Worm (Caenorhabditis elegans) whole organism, L2 larva: ENCODE measurements around the gene rab-3.

Source experiments
- C34F6.9 ChIP-seq: fragments of 150-350 bp; optimal IDR thresholded peaks from 2 replicates; lab custom pipeline; 2014; ENCODE audit warnings: missing biosample characterization, missing genetic modification characterization
- F13H6.1 ChIP-seq: sonication (generic microtip); optimal IDR thresholded peaks from 2 replicates; lab custom pipeline; 2016; ENCODE audit warnings: missing genetic modification characterization, missing compliant biosample characterization
- ZK546.5 ChIP-seq: sonication (generic microtip); optimal IDR thresholded peaks from 2 replicates; lab custom pipeline; 2017; ENCODE audit warnings: missing biosample characterization, missing genetic modification characterization
- aly-2 ChIP-seq: fragments of 150-350 bp; optimal IDR thresholded peaks from 2 replicates; lab custom pipeline; 2014; ENCODE audit warnings: missing biosample characterization, missing genetic modification characterization
- ama-1 ChIP-seq: fragments of 150-350 bp; optimal IDR thresholded peaks from 2 replicates; lab custom pipeline; 2018; ENCODE audit warnings: inconsistent platforms
- blmp-1 ChIP-seq: sonication (generic microtip); optimal IDR thresholded peaks from 2 replicates; lab custom pipeline; 2017; ENCODE audit warnings: missing genetic modification characterization, mild to moderate bottlenecking, missing compliant biosample characterization, antibody characterized with exemption, moderate library complexity; ENCODE audit not compliant: insufficient read depth
- ceh-16 ChIP-seq: fragments of 150-350 bp; optimal IDR thresholded peaks from 2 replicates; lab custom pipeline; 2014; ENCODE audit warnings: missing biosample characterization, missing genetic modification characterization
- ceh-82 ChIP-seq: fragments of 150-350 bp; optimal IDR thresholded peaks from 2 replicates; lab custom pipeline; 2014; ENCODE audit warnings: missing biosample characterization, missing genetic modification characterization
- crh-2 ChIP-seq: sonication (generic microtip); optimal IDR thresholded peaks from 2 replicates; lab custom pipeline; 2017; ENCODE audit warnings: missing biosample characterization, missing genetic modification characterization
- elt-1 ChIP-seq: fragments of 150-350 bp; optimal IDR thresholded peaks from 2 replicates; lab custom pipeline; 2014; ENCODE audit warnings: missing biosample characterization, missing genetic modification characterization
- elt-3 ChIP-seq: sonication (generic microtip); optimal IDR thresholded peaks from 2 replicates; lab custom pipeline; 2017; ENCODE audit warnings: missing biosample characterization, missing genetic modification characterization
- fos-1 ChIP-seq: fragments of 150-350 bp; optimal IDR thresholded peaks from 2 replicates; lab custom pipeline; 2014; ENCODE audit warnings: missing biosample characterization, missing genetic modification characterization
- gmeb-1 ChIP-seq: fragments of 150-350 bp; optimal IDR thresholded peaks from 2 replicates; lab custom pipeline; 2014; ENCODE audit warnings: missing biosample characterization, missing genetic modification characterization
- lin-11 ChIP-seq: fragments of 150-350 bp; sonication (generic microtip); optimal IDR thresholded peaks from 2 replicates; lab custom pipeline; 2014; ENCODE audit warnings: missing biosample characterization, missing genetic modification characterization, inconsistent platforms, mixed read lengths
- lin-39 ChIP-seq: fragments of 150-350 bp; optimal IDR thresholded peaks from 2 replicates; lab custom pipeline; 2014; ENCODE audit warnings: missing biosample characterization, missing genetic modification reagents, missing genetic modification characterization
- lsy-2 ChIP-seq, 2 experiments: fragments of 150-350 bp in 1 of 2; sonication (generic microtip) in 1 of 2; optimal IDR thresholded peaks; 2 replicates each; lab custom pipeline; 2014 to 2017; ENCODE audit warnings: missing biosample characterization in 2 of 2, missing genetic modification characterization in 2 of 2
- mab-5 ChIP-seq: fragments of 150-350 bp; optimal IDR thresholded peaks from 2 replicates; lab custom pipeline; 2014; ENCODE audit warnings: missing biosample characterization, missing genetic modification characterization
- mdl-1 ChIP-seq, 2 experiments: fragments of 150-350 bp in 1 of 2; sonication (generic microtip) in 1 of 2; optimal IDR thresholded peaks; 2 replicates each; lab custom pipeline; 2017; ENCODE audit warnings: missing biosample characterization in 2 of 2, missing genetic modification characterization in 2 of 2
- nhr-10 ChIP-seq: sonication (generic microtip); optimal IDR thresholded peaks from 2 replicates; lab custom pipeline; 2017; ENCODE audit warnings: missing biosample characterization, missing genetic modification characterization
- nhr-11 ChIP-seq: fragments of 150-350 bp; optimal IDR thresholded peaks from 2 replicates; lab custom pipeline; 2014; ENCODE audit warnings: missing biosample characterization, missing genetic modification characterization
- nhr-12 ChIP-seq: fragments of 150-350 bp; optimal IDR thresholded peaks from 2 replicates; lab custom pipeline; 2014; ENCODE audit warnings: missing biosample characterization, missing genetic modification characterization
- nhr-21 ChIP-seq: fragments of 150-350 bp; optimal IDR thresholded peaks from 2 replicates; lab custom pipeline; 2014; ENCODE audit warnings: missing biosample characterization, missing genetic modification characterization
- nhr-23 ChIP-seq: fragments of 150-350 bp; optimal IDR thresholded peaks from 2 replicates; lab custom pipeline; 2014; ENCODE audit warnings: missing biosample characterization, missing genetic modification reagents, missing genetic modification characterization
- nhr-25 ChIP-seq: fragments of 150-350 bp; sonication (generic microtip); optimal IDR thresholded peaks from 3 replicates; lab custom pipeline; 2014; ENCODE audit warnings: missing biosample characterization, missing genetic modification characterization
- nhr-6 ChIP-seq: fragments of 150-350 bp; optimal IDR thresholded peaks from 2 replicates; lab custom pipeline; 2014; ENCODE audit warnings: missing biosample characterization, missing genetic modification characterization
- nhr-77 ChIP-seq: fragments of 150-350 bp; optimal IDR thresholded peaks from 2 replicates; lab custom pipeline; 2014; ENCODE audit warnings: missing biosample characterization, missing genetic modification characterization
- peb-1 ChIP-seq: fragments of 150-350 bp; optimal IDR thresholded peaks from 2 replicates; lab custom pipeline; 2014; ENCODE audit warnings: missing biosample characterization, missing genetic modification characterization
- skn-1 ChIP-seq: sonication (generic microtip); optimal IDR thresholded peaks from 2 replicates; lab custom pipeline; 2017; ENCODE audit warnings: missing biosample characterization, missing genetic modification characterization
- sma-9 ChIP-seq, 2 experiments: fragments of 150-350 bp in 1 of 2; sonication (generic microtip) in 1 of 2; optimal IDR thresholded peaks; 2 replicates each; lab custom pipeline; 2014 to 2016; ENCODE audit warnings: missing genetic modification characterization in 2 of 2, mild to moderate bottlenecking in 1 of 2, missing biosample characterization in 1 of 2, missing compliant biosample characterization in 1 of 2, missing genetic modification reagents in 1 of 2, moderate library complexity in 1 of 2
- snpc-4 ChIP-seq: fragments of 150-350 bp; optimal IDR thresholded peaks from 2 replicates; lab custom pipeline; 2014; ENCODE audit warnings: missing biosample characterization, missing genetic modification characterization
- unc-55 ChIP-seq: fragments of 150-350 bp; sonication (generic microtip); optimal IDR thresholded peaks from 3 replicates; lab custom pipeline; 2014; ENCODE audit warnings: missing biosample characterization, missing genetic modification reagents, missing genetic modification characterization
- zag-1 ChIP-seq: fragments of 150-350 bp; optimal IDR thresholded peaks from 2 replicates; lab custom pipeline; 2014; ENCODE audit warnings: missing biosample characterization, missing genetic modification characterization
- ztf-1 ChIP-seq: fragments of 200-800 bp; sonication (Bioruptor generic); conservative IDR thresholded peaks from 2 replicates; pipeline ENCODE4 v1.3.6; 2022; ENCODE audit warnings: missing genetic modification characterization, missing compliant biosample characterization
- ztf-4 ChIP-seq: fragments of 150-350 bp; optimal IDR thresholded peaks from 2 replicates; lab custom pipeline; 2014; ENCODE audit warnings: missing biosample characterization, missing genetic modification characterization

Gene rab-3

ce11 chrII:5748395-5748794, 20.7 kb upstream of the rab-3 start:
- no peak for TF ChIP-seq lsy-2 (tag; optimal IDR thresholded peaks at IDR 0.05; lab: Kevin White, UChicago)
- peak; percentile 45 for TF ChIP-seq sma-9 (GFP tag; optimal IDR thresholded peaks at IDR 0.05; lab: Kevin White, UChicago)
- TF ChIP-seq sma-9 (tag; optimal IDR thresholded peaks at IDR 0.05; lab: Kevin White, UChicago): no peak
- no peak for TF ChIP-seq unc-55
- no peak for TF ChIP-seq nhr-11 (tag; lab: Kevin White, UChicago)
- TF ChIP-seq ama-1 (lab: Kevin White, UChicago): no peak
- TF ChIP-seq nhr-10 (tag; lab: Kevin White, UChicago): no peak
- no peak for TF ChIP-seq lin-39 (tag; lab: Kevin White, UChicago)
- no peak for TF ChIP-seq nhr-77 (tag; lab: Kevin White, UChicago)
- no peak for TF ChIP-seq nhr-6 (tag; lab: Kevin White, UChicago)
- TF ChIP-seq ceh-16 (tag; lab: Kevin White, UChicago): no peak
- no peak for TF ChIP-seq nhr-23
- TF ChIP-seq elt-3 (tag; lab: Kevin White, UChicago): no peak
- TF ChIP-seq ceh-82 (tag; lab: Kevin White, UChicago): no peak
- peak; percentile 28 for TF ChIP-seq F13H6.1 (tag; lab: Kevin White, UChicago)
- TF ChIP-seq lin-11 (tag; lab: Kevin White, UChicago): no peak
- peak; percentile 67 for TF ChIP-seq crh-2 (tag; lab: Kevin White, UChicago)
- TF ChIP-seq ztf-4: no peak
- no peak for TF ChIP-seq snpc-4 (tag; lab: Kevin White, UChicago)
- TF ChIP-seq gmeb-1 (tag; lab: Kevin White, UChicago): peak; percentile 13
- TF ChIP-seq mab-5 (tag; lab: Kevin White, UChicago): no peak
- no peak for TF ChIP-seq aly-2 (tag; lab: Kevin White, UChicago)
- no peak for TF ChIP-seq blmp-1 (tag; lab: Kevin White, UChicago)
- no peak for TF ChIP-seq ztf-1 (GFP tag; lab: Robert Waterston, UW)
- no peak for TF ChIP-seq elt-1 (tag; lab: Kevin White, UChicago)
- TF ChIP-seq skn-1 (tag; lab: Kevin White, UChicago): no peak
- no peak for TF ChIP-seq zag-1
- TF ChIP-seq mdl-1 (tag; optimal IDR thresholded peaks at IDR 0.05; lab: Kevin White, UChicago): no peak
- TF ChIP-seq nhr-25 (tag; lab: Kevin White, UChicago): no peak
- peak; percentile 97 for TF ChIP-seq fos-1 (tag; lab: Kevin White, UChicago)
- no peak for TF ChIP-seq nhr-12 (tag; lab: Kevin White, UChicago)
- TF ChIP-seq C34F6.9 (tag; lab: Kevin White, UChicago): no peak

- peak; percentile 82 for TF ChIP-seq fos-1 (tag; lab: Kevin White, UChicago)
- TF ChIP-seq nhr-21 (tag; lab: Kevin White, UChicago): no peak
- no peak for TF ChIP-seq sma-9 (GFP tag; optimal IDR thresholded peaks at IDR 0.05; lab: Kevin White, UChicago)
- no peak for TF ChIP-seq sma-9 (tag; optimal IDR thresholded peaks at IDR 0.05; lab: Kevin White, UChicago)
- TF ChIP-seq mdl-1 (tag; optimal IDR thresholded peaks at IDR 0.05; lab: Kevin White, UChicago): no peak
- TF ChIP-seq lsy-2 (tag; optimal IDR thresholded peaks at IDR 0.05; lab: Kevin White, UChicago): no peak
Measured at ce11 chrII:5747312-5747711, 19.7 kb upstream of the rab-3 start.

- TF ChIP-seq zag-1: no peak
- TF ChIP-seq sma-9 (GFP tag; optimal IDR thresholded peaks at IDR 0.05; lab: Kevin White, UChicago): peak; percentile 3
- no peak for TF ChIP-seq sma-9 (tag; optimal IDR thresholded peaks at IDR 0.05; lab: Kevin White, UChicago)
Measured at ce11 chrII:5745088-5745487, 17.4 kb upstream of the rab-3 start, which contains the start of gene F10C1.9. Gene F10C1.9 (minus strand): TSS chrII:5745284.

ce11 chrII:5744342-5744741, 16.7 kb upstream of the rab-3 start:
- TF ChIP-seq nhr-11 (tag; lab: Kevin White, UChicago): no peak
- no peak for TF ChIP-seq ZK546.5 (tag; lab: Kevin White, UChicago)
- no peak for TF ChIP-seq ztf-4
- TF ChIP-seq fos-1 (tag; lab: Kevin White, UChicago): peak; percentile 48
- TF ChIP-seq nhr-77 (tag; lab: Kevin White, UChicago): no peak
- no peak for TF ChIP-seq peb-1 (tag; lab: Kevin White, UChicago)
- no peak for TF ChIP-seq mdl-1 (tag; optimal IDR thresholded peaks at IDR 0.05; lab: Kevin White, UChicago)

ce11 chrII:5742767-5743166, 15.1 kb upstream of the rab-3 start:
- TF ChIP-seq fos-1 (tag; lab: Kevin White, UChicago) (peak; percentile 46), nhr-6 (tag; lab: Kevin White, UChicago) (no peak)
